Fruit fly (Drosophila melanogaster): Measurements from ENCODE around the gene CG4553.

CG4553 gene

dm6 chr3R:25462642-25463317, 13.9 kb downstream of the CG4553 start (continued):
- TF ChIP-seq Fer2 (tag; optimal IDR thresholded peaks at IDR 0.05) (no peak), CG4820 (GFP tag; optimal IDR thresholded peaks at IDR 0.05) (no peak), gsb (GFP tag; IDR thresholded peaks at IDR 0.05) (peak; percentile 56), CG6683 (GFP tag; optimal IDR thresholded peaks at IDR 0.05) (no peak), CG30020 (tag; optimal IDR thresholded peaks at IDR 0.05) (no peak), gem (tag; optimal IDR thresholded peaks at IDR 0.05) (peak; percentile 71), BtbVII (GFP tag; optimal IDR thresholded peaks at IDR 0.05) (no peak), Ada2b (GFP tag; IDR thresholded peaks at IDR 0.05) (peak; percentile 46; the same call in 1 of the 2 replicates), mirr (GFP tag; optimal IDR thresholded peaks at IDR 0.05) (no peak), CG8089 (GFP tag; optimal IDR thresholded peaks at IDR 0.05) (no peak), TFAM (GFP tag; optimal IDR thresholded peaks at IDR 0.05) (no peak), stwl (tag; optimal IDR thresholded peaks at IDR 0.05) (no peak), toy (GFP tag; IDR thresholded peaks at IDR 0.05) (no peak), CTCF (GFP tag; optimal IDR thresholded peaks at IDR 0.05) (no peak), CG7745 (tag; optimal IDR thresholded peaks at IDR 0.05) (no peak), CG7357 (GFP tag; IDR thresholded peaks at IDR 0.05) (no peak), sob (GFP tag; IDR thresholded peaks at IDR 0.05) (peak; percentile 65), CG11085 (GFP tag; IDR thresholded peaks at IDR 0.05) (peak; percentile 78), CG9437 (GFP tag; optimal IDR thresholded peaks at IDR 0.05) (no peak), H2.0 (GFP tag; IDR thresholded peaks at IDR 0.05) (no peak), CG1233 (GFP tag; optimal IDR thresholded peaks at IDR 0.05) (peak; percentile 56), CG3726 (GFP tag; IDR thresholded peaks at IDR 0.05) (no peak), vfl (GFP tag; optimal IDR thresholded peaks at IDR 0.05) (no peak), HLHmδ (GFP tag; optimal IDR thresholded peaks at IDR 0.05) (no peak), disco-r (GFP tag; optimal IDR thresholded peaks at IDR 0.05) (no peak), run (tag; optimal IDR thresholded peaks at IDR 0.05) (no peak), tgo (GFP tag; IDR thresholded peaks at IDR 0.05) (peak; percentile 63; the same call in 2 of the 3 replicates), CG17361 (GFP tag; IDR thresholded peaks at IDR 0.05) (peak; percentile 63), C15 (GFP tag; IDR thresholded peaks at IDR 0.05) (0 out of 3 replicates have a peak, but pooled peaks have one; percentile 28), tna (GFP tag; IDR thresholded peaks at IDR 0.05; ENCODE audit: partially characterized antibody) (no peak), CG34376 (GFP tag; optimal IDR thresholded peaks at IDR 0.05) (no peak), CG3065 (GFP tag; optimal IDR thresholded peaks at IDR 0.05) (no peak), Meics (GFP tag; optimal IDR thresholded peaks at IDR 0.05) (peak; percentile 74), Oli (tag; optimal IDR thresholded peaks at IDR 0.05) (peak; percentile 20), CG16815 (GFP tag; optimal IDR thresholded peaks at IDR 0.05) (no peak), ci (GFP tag; IDR thresholded peaks at IDR 0.05) (no peak), CG13287 (GFP tag; IDR thresholded peaks at IDR 0.05; ENCODE audit: partially characterized antibody) (no peak), salm (tag; optimal IDR thresholded peaks at IDR 0.05) (no peak), CG10431 (GFP tag; optimal IDR thresholded peaks at IDR 0.05) (no peak), Nf-YC (tag; optimal IDR thresholded peaks at IDR 0.05) (peak; percentile 7), CG31441 (GFP tag; IDR thresholded peaks at IDR 0.05) (peak; percentile 48; the same call in 1 of the 2 replicates), CG14441 (GFP tag; IDR thresholded peaks at IDR 0.05) (peak; percentile 75), CG3847 (GFP tag; IDR thresholded peaks at IDR 0.05) (peak; percentile 33; the same call in 1 of the 2 replicates), CG10366 (GFP tag; IDR thresholded peaks at IDR 0.05) (peak; percentile 35), Pdp1 (GFP tag; optimal IDR thresholded peaks at IDR 0.05) (no peak)

All from whole organism, embryonic.